Worm (Caenorhabditis elegans): ENCODE results near the gene B0513.90.

Gene B0513.90

ce11 chrIV:13912929-13913328 lies 46.1 kb downstream of the B0513.90 start, which contains the start of gene Y37A1A.2:
Gene Y37A1A.2 (minus strand): TSS chrIV:13913029.
- no peak for TF ChIP-seq mab-9 (GFP tag; IDR thresholded peaks at IDR 0.05)
- TF ChIP-seq nhr-12 (tag; optimal IDR thresholded peaks at IDR 0.05) = no peak
- TF ChIP-seq nhr-77 (tag; optimal IDR thresholded peaks at IDR 0.05) = no peak
- no peak for TF ChIP-seq unc-98 (GFP tag; IDR thresholded peaks at IDR 0.05)
- TF ChIP-seq ceh-90 (tag; optimal IDR thresholded peaks at IDR 0.05) = no peak
- TF ChIP-seq egl-13 (tag; optimal IDR thresholded peaks at IDR 0.05) = no peak
- TF ChIP-seq skn-1 (tag; optimal IDR thresholded peaks at IDR 0.05) = no peak
- no peak for TF ChIP-seq C04F5.9 (tag; optimal IDR thresholded peaks at IDR 0.05)
- no peak for TF ChIP-seq hlh-4 (tag; optimal IDR thresholded peaks at IDR 0.05)

Data from whole organism, L1 larva.